Worm (Caenorhabditis elegans) whole organism, L1 larva: ENCODE data around the gene seu-1.

Experiments
- C04F5.9 ChIP-seq: sonication (generic microtip); optimal IDR thresholded peaks from 2 replicates; lab custom pipeline; 2016; ENCODE audit warnings: missing genetic modification characterization, missing compliant biosample characterization
- C16A3.4 ChIP-seq: fragments of 150-350 bp; optimal IDR thresholded peaks from 2 replicates; lab custom pipeline; 2014; ENCODE audit warnings: missing biosample characterization, missing genetic modification characterization
- aha-1 ChIP-seq: fragments of 150-350 bp; optimal IDR thresholded peaks from 2 replicates; lab custom pipeline; 2014; ENCODE audit warnings: missing biosample characterization, missing genetic modification characterization
- aly-2 ChIP-seq: fragments of 150-350 bp; optimal IDR thresholded peaks from 2 replicates; lab custom pipeline; 2014; ENCODE audit warnings: missing biosample characterization, missing genetic modification characterization
- blmp-1 ChIP-seq: fragments of 150-350 bp; optimal IDR thresholded peaks from 2 replicates; lab custom pipeline; 2014; ENCODE audit warnings: missing biosample characterization, missing genetic modification characterization
- ceh-8 ChIP-seq: fragments of 200-800 bp; sonication (Bioruptor generic); optimal IDR thresholded peaks from 2 replicates; lab custom pipeline; 2018; ENCODE audit warnings: mild to moderate bottlenecking, missing genetic modification characterization, moderate library complexity, missing compliant biosample characterization
- ceh-82 ChIP-seq, 3 experiments: fragments of 150-350 bp in 1 of 3; sonication (generic microtip) in 2 of 3; optimal IDR thresholded peaks; 2 replicates each; lab custom pipeline; 2014 to 2017; ENCODE audit warnings: missing biosample characterization in 3 of 3, missing genetic modification characterization in 3 of 3
- ceh-88 ChIP-seq: fragments of 200-800 bp; sonication (Bioruptor generic); IDR thresholded peaks from 2 replicates; pipeline ENCODE4 v1.3.6; 2022; ENCODE audit warnings: missing genetic modification characterization, missing compliant biosample characterization
- ceh-90 ChIP-seq: sonication (generic microtip); optimal IDR thresholded peaks from 2 replicates; lab custom pipeline; 2016; ENCODE audit warnings: missing genetic modification characterization, missing compliant biosample characterization
- dsc-1 ChIP-seq: sonication (generic microtip); optimal IDR thresholded peaks from 2 replicates; lab custom pipeline; 2016; ENCODE audit warnings: mild to moderate bottlenecking, missing genetic modification characterization, missing compliant biosample characterization
- egl-13 ChIP-seq: sonication (generic microtip); optimal IDR thresholded peaks from 2 replicates; lab custom pipeline; 2016; ENCODE audit warnings: missing genotype, missing genetic modification reagents, missing genetic modification characterization, missing compliant biosample characterization
- egl-27 ChIP-seq, 2 experiments: fragments of 150-350 bp in 1 of 2; sonication (generic microtip); optimal IDR thresholded peaks; 3 replicates each; lab custom pipeline; 2017 to 2018; ENCODE audit warnings: missing biosample characterization in 2 of 2, missing genetic modification characterization in 2 of 2, missing genetic modification reagents in 2 of 2
- elt-3 ChIP-seq, 6 experiments: fragments of 150-350 bp in 1 of 6; sonication (generic microtip); optimal IDR thresholded peaks; 2 replicates each; lab custom pipeline; 2017 to 2018; ENCODE audit warnings: missing biosample characterization in 6 of 6, missing genetic modification characterization in 6 of 6, inconsistent platforms in 1 of 6
- fkh-10 ChIP-seq: sonication (generic microtip); optimal IDR thresholded peaks from 2 replicates; lab custom pipeline; 2017; ENCODE audit warnings: missing biosample characterization, missing genetic modification reagents, missing genetic modification characterization
- fos-1 ChIP-seq: fragments of 150-350 bp; optimal IDR thresholded peaks from 2 replicates; lab custom pipeline; 2014; ENCODE audit warnings: missing biosample characterization, missing genetic modification characterization
- hlh-17 ChIP-seq: fragments of 200-800 bp; sonication (Bioruptor generic); optimal IDR thresholded peaks from 2 replicates; lab custom pipeline; 2018; ENCODE audit warnings: missing genetic modification characterization, mild to moderate bottlenecking, missing compliant biosample characterization, moderate library complexity, borderline replicate concordance
- hlh-4 ChIP-seq: sonication (generic microtip); optimal IDR thresholded peaks from 2 replicates; lab custom pipeline; 2016; ENCODE audit warnings: mild to moderate bottlenecking, missing genetic modification characterization, missing compliant biosample characterization
- hpl-2 ChIP-seq: fragments of 150-350 bp; optimal IDR thresholded peaks from 2 replicates; lab custom pipeline; 2014; ENCODE audit warnings: missing biosample characterization, missing genetic modification reagents, missing genetic modification characterization
- irx-1 ChIP-seq: sonication (generic microtip); optimal IDR thresholded peaks from 2 replicates; lab custom pipeline; 2016; ENCODE audit warnings: missing genetic modification characterization, missing compliant biosample characterization
- isw-1 ChIP-seq: fragments of 200-800 bp; sonication (Bioruptor generic); IDR thresholded peaks from 2 replicates; pipeline ENCODE4 v1.3.6; 2022; ENCODE audit warnings: missing genetic modification characterization, missing compliant biosample characterization
- jun-1 ChIP-seq: fragments of 150-350 bp; optimal IDR thresholded peaks from 2 replicates; lab custom pipeline; 2014; ENCODE audit warnings: missing biosample characterization, missing genetic modification reagents, missing genetic modification characterization
- lin-13 ChIP-seq: fragments of 150-350 bp; optimal IDR thresholded peaks from 2 replicates; lab custom pipeline; 2014; ENCODE audit warnings: missing biosample characterization, missing genetic modification reagents, missing genetic modification characterization
- lin-15B ChIP-seq: fragments of 150-350 bp; sonication (generic microtip); optimal IDR thresholded peaks from 3 replicates; lab custom pipeline; 2014; ENCODE audit warnings: missing biosample characterization, missing genetic modification characterization
- lin-39 ChIP-seq: fragments of 150-350 bp; optimal IDR thresholded peaks from 2 replicates; lab custom pipeline; 2014; ENCODE audit warnings: missing biosample characterization, missing genetic modification reagents, missing genetic modification characterization
- lsy-2 ChIP-seq, 2 experiments: fragments of 150-350 bp; optimal IDR thresholded peaks; 2 replicates each; lab custom pipeline; 2014; ENCODE audit warnings: missing biosample characterization in 2 of 2, missing genetic modification characterization in 2 of 2
- mab-9 ChIP-seq: fragments of 200-800 bp; sonication (Bioruptor generic); IDR thresholded peaks from 2 replicates; pipeline ENCODE4 v1.3.6; 2022; ENCODE audit warnings: missing genetic modification reagents, missing genetic modification characterization, missing compliant biosample characterization
- mdl-1 ChIP-seq, 2 experiments: fragments of 150-350 bp; optimal IDR thresholded peaks; 2 replicates each; lab custom pipeline; 2014 to 2017; ENCODE audit warnings: missing biosample characterization in 2 of 2, missing genetic modification characterization in 2 of 2, inconsistent platforms in 1 of 2
- mep-1 ChIP-seq: fragments of 150-350 bp; optimal IDR thresholded peaks from 2 replicates; lab custom pipeline; 2014; ENCODE audit warnings: missing biosample characterization, missing genetic modification characterization
- nhr-12 ChIP-seq: sonication (generic microtip); optimal IDR thresholded peaks from 2 replicates; lab custom pipeline; 2017; ENCODE audit warnings: missing biosample characterization, missing genetic modification characterization
- nhr-19 ChIP-seq: fragments of 200-800 bp; sonication (Bioruptor generic); conservative IDR thresholded peaks from 2 replicates; pipeline ENCODE4 v1.3.6; 2022; ENCODE audit warnings: missing genetic modification characterization, missing compliant biosample characterization
- nhr-20 ChIP-seq: sonication (generic microtip); optimal IDR thresholded peaks from 2 replicates; lab custom pipeline; 2016; ENCODE audit warnings: mild to moderate bottlenecking, missing genetic modification characterization, missing compliant biosample characterization
- nhr-237 ChIP-seq: fragments of 150-350 bp; optimal IDR thresholded peaks from 2 replicates; lab custom pipeline; 2014; ENCODE audit warnings: missing biosample characterization, missing genetic modification characterization
- nhr-28 ChIP-seq: fragments of 150-350 bp; optimal IDR thresholded peaks from 2 replicates; lab custom pipeline; 2014; ENCODE audit warnings: missing biosample characterization, missing genetic modification characterization
- nhr-47 ChIP-seq: sonication (generic microtip); optimal IDR thresholded peaks from 2 replicates; lab custom pipeline; 2016; ENCODE audit warnings: mild to moderate bottlenecking, missing genetic modification characterization, moderate library complexity, missing compliant biosample characterization
- nhr-71 ChIP-seq: sonication (generic microtip); optimal IDR thresholded peaks from 2 replicates; lab custom pipeline; 2016; ENCODE audit warnings: mild to moderate bottlenecking, missing genetic modification characterization, moderate library complexity, missing compliant biosample characterization
- nhr-76 ChIP-seq: sonication (generic microtip); optimal IDR thresholded peaks from 2 replicates; lab custom pipeline; 2017; ENCODE audit warnings: missing biosample characterization, missing genetic modification characterization
- nhr-84 ChIP-seq: sonication (generic microtip); optimal IDR thresholded peaks from 2 replicates; lab custom pipeline; 2017; ENCODE audit warnings: missing biosample characterization, missing genetic modification characterization
- nhr-85 ChIP-seq: sonication (generic microtip); peaks from one replicate; lab custom pipeline; 2016; ENCODE audit warnings: missing genetic modification characterization, inconsistent platforms, missing compliant biosample characterization
- pag-3 ChIP-seq: sonication (generic microtip); optimal IDR thresholded peaks from 2 replicates; lab custom pipeline; 2017; ENCODE audit warnings: missing genetic modification characterization, mild to moderate bottlenecking, missing compliant biosample characterization, antibody characterized with exemption, borderline replicate concordance; ENCODE audit not compliant: insufficient read depth
- pqm-1 ChIP-seq: sonication (generic microtip); optimal IDR thresholded peaks from 3 replicates; lab custom pipeline; 2017; ENCODE audit warnings: missing biosample characterization, missing genetic modification characterization
- skn-1 ChIP-seq: fragments of 150-350 bp; optimal IDR thresholded peaks from 2 replicates; lab custom pipeline; 2014; ENCODE audit warnings: missing biosample characterization, missing genetic modification characterization
- snpc-4 ChIP-seq: fragments of 150-350 bp; optimal IDR thresholded peaks from 2 replicates; lab custom pipeline; 2014; ENCODE audit warnings: missing biosample characterization, missing genetic modification characterization
- snu-23 ChIP-seq: sonication (generic microtip); optimal IDR thresholded peaks from 2 replicates; lab custom pipeline; 2016; ENCODE audit warnings: missing genetic modification characterization, missing compliant biosample characterization
- sox-4 ChIP-seq: sonication (generic microtip); optimal IDR thresholded peaks from 2 replicates; lab custom pipeline; 2016; ENCODE audit warnings: missing genetic modification characterization, missing compliant biosample characterization
- swsn-7 ChIP-seq: sonication (generic microtip); optimal IDR thresholded peaks from 2 replicates; lab custom pipeline; 2016; ENCODE audit warnings: missing genetic modification characterization, missing compliant biosample characterization
- tlp-1 ChIP-seq: fragments of 150-350 bp; optimal IDR thresholded peaks from 2 replicates; lab custom pipeline; 2014; ENCODE audit warnings: missing biosample characterization, missing genetic modification characterization
- unc-30 ChIP-seq: sonication (generic microtip); optimal IDR thresholded peaks from 2 replicates; lab custom pipeline; 2017; ENCODE audit warnings: missing biosample characterization, missing genetic modification characterization
- unc-62 ChIP-seq: fragments of 150-350 bp; optimal IDR thresholded peaks from 2 replicates; lab custom pipeline; 2014; ENCODE audit warnings: missing biosample characterization, missing genetic modification reagents, missing genetic modification characterization
- unc-86 ChIP-seq: sonication (generic microtip); optimal IDR thresholded peaks from 2 replicates; lab custom pipeline; 2016; ENCODE audit warnings: missing genetic modification characterization, missing compliant biosample characterization
- vab-15 ChIP-seq: sonication (generic microtip); optimal IDR thresholded peaks from 2 replicates; lab custom pipeline; 2017; ENCODE audit warnings: missing genotype, mild to moderate bottlenecking, missing genetic modification characterization, missing compliant biosample characterization
- xbp-1 ChIP-seq: sonication (generic microtip); optimal IDR thresholded peaks from 2 replicates; lab custom pipeline; 2016; ENCODE audit warnings: missing genetic modification characterization, missing compliant biosample characterization
- zag-1 ChIP-seq: fragments of 150-350 bp; optimal IDR thresholded peaks from 2 replicates; lab custom pipeline; 2014; ENCODE audit warnings: missing biosample characterization, missing genetic modification characterization
- zip-4 ChIP-seq: fragments of 200-800 bp; sonication (Bioruptor generic); optimal IDR thresholded peaks from 2 replicates; lab custom pipeline; 2018; ENCODE audit warnings: mild to moderate bottlenecking, missing genetic modification characterization, moderate library complexity, missing compliant biosample characterization

seu-1 gene

ce11 chrIV:6323654-6324224 lies 5.7 kb upstream of the seu-1 start, which contains the start of gene sqd-1 (continued):
- peak; percentile 95 for TF ChIP-seq mep-1
- TF ChIP-seq blmp-1 (tag; lab: Kevin White, UChicago), result peak; percentile 77
- peak; percentile 73 for TF ChIP-seq fos-1
- peak; percentile 98 for TF ChIP-seq ceh-8 (GFP tag; lab: Kevin White, UChicago)
- peak; percentile 96 for TF ChIP-seq egl-13 (tag; lab: Kevin White, UChicago)
- peak; percentile 93 for TF ChIP-seq ceh-88 (GFP tag; lab: Robert Waterston, UW)
- TF ChIP-seq unc-62, result no peak
- TF ChIP-seq nhr-85 (tag; lab: Kevin White, UChicago), result peak; percentile 98
- peak; percentile 94 for TF ChIP-seq zip-4 (GFP tag; lab: Kevin White, UChicago)
- TF ChIP-seq nhr-47 (tag; lab: Kevin White, UChicago), result peak; percentile 98
- peak; percentile 93 for TF ChIP-seq vab-15 (tag; lab: Kevin White, UChicago)
- peak; percentile 98 for TF ChIP-seq swsn-7 (tag; lab: Kevin White, UChicago)
- peak; percentile 97 for TF ChIP-seq unc-86 (tag; lab: Kevin White, UChicago)
- TF ChIP-seq isw-1 (GFP tag; lab: Robert Waterston, UW), result peak; percentile 98
- TF ChIP-seq hlh-17, result no peak
- TF ChIP-seq fkh-10 (GFP tag; lab: Kevin White, UChicago), result peak; percentile 80
- TF ChIP-seq mab-9 (GFP tag; lab: Robert Waterston, UW), result peak; percentile 96
- no peak for TF ChIP-seq hlh-4 (tag; lab: Kevin White, UChicago)
- TF ChIP-seq nhr-71, result peak; percentile 99
- TF ChIP-seq nhr-76 (tag; lab: Kevin White, UChicago), result peak; percentile 91
- peak; percentile 60 for TF ChIP-seq hpl-2 (GFP tag; lab: Kevin White, UChicago)
- no peak for TF ChIP-seq tlp-1 (tag; lab: Kevin White, UChicago)
- TF ChIP-seq snpc-4 (tag; lab: Kevin White, UChicago), result peak; percentile 82
- peak; percentile 84 for TF ChIP-seq aha-1 (tag; lab: Kevin White, UChicago)
- peak; percentile 97 for TF ChIP-seq dsc-1 (tag; lab: Kevin White, UChicago)
- TF ChIP-seq snu-23 (GFP tag; lab: Kevin White, UChicago), result peak; percentile 98
- no peak for TF ChIP-seq unc-30 (tag; lab: Kevin White, UChicago)
- TF ChIP-seq nhr-28, result no peak
- peak; percentile 98 to 99 for TF ChIP-seq lsy-2 (tag; optimal IDR thresholded peaks at IDR 0.05; lab: Kevin White, UChicago)
- TF ChIP-seq zag-1 (tag; lab: Kevin White, UChicago), result peak; percentile 8
- TF ChIP-seq ceh-90 (tag; lab: Kevin White, UChicago), result peak; percentile 70
- peak; percentile 46 for TF ChIP-seq nhr-12 (tag; lab: Kevin White, UChicago)
- TF ChIP-seq aly-2 (tag; lab: Kevin White, UChicago), result peak; percentile 71
- no peak for TF ChIP-seq pqm-1 (tag; lab: Kevin White, UChicago)
- no peak for TF ChIP-seq pag-3 (tag; lab: Kevin White, UChicago)
- peak; percentile 98 for TF ChIP-seq nhr-20 (tag; lab: Kevin White, UChicago)
- TF ChIP-seq lin-13 (GFP tag; lab: Kevin White, UChicago), result peak; percentile 95
- peak in 1 of 2 experiments; percentile 92 for TF ChIP-seq mdl-1 (tag; optimal IDR thresholded peaks at IDR 0.05; lab: Kevin White, UChicago)
- TF ChIP-seq irx-1 (tag; lab: Kevin White, UChicago), result peak; percentile 95
- TF ChIP-seq nhr-19 (GFP tag; lab: Robert Waterston, UW), result peak; percentile 98
- peak; percentile 92 for TF ChIP-seq C04F5.9 (tag; lab: Kevin White, UChicago)
- TF ChIP-seq nhr-237 (tag; lab: Kevin White, UChicago), result peak; percentile 81
- peak; percentile 92 for TF ChIP-seq lin-39 (tag; lab: Kevin White, UChicago)
- TF ChIP-seq elt-3 (tag; optimal IDR thresholded peaks at IDR 0.05; lab: Kevin White, UChicago), result peak in 5 of 6 experiments; percentile 74 to 94 (median 86)
- TF ChIP-seq xbp-1 (tag; lab: Kevin White, UChicago), result peak; percentile 97
- TF ChIP-seq ceh-82 (tag; optimal IDR thresholded peaks at IDR 0.05; lab: Kevin White, UChicago), result peak; percentile 97 to 98 (median 97)
- TF ChIP-seq egl-27 (tag; optimal IDR thresholded peaks at IDR 0.05; lab: Kevin White, UChicago), result peak in 1 of 2 experiments; percentile 52
- peak; percentile 95 for TF ChIP-seq skn-1 (tag; lab: Kevin White, UChicago)
- TF ChIP-seq C16A3.4 (tag; lab: Kevin White, UChicago), result peak; percentile 96
- no peak for TF ChIP-seq nhr-84
- peak; percentile 95 for TF ChIP-seq lin-15B
- TF ChIP-seq jun-1 (tag; lab: Kevin White, UChicago), result peak; percentile 96
- peak; percentile 92 for TF ChIP-seq sox-4
